Fruit fly (Drosophila melanogaster) whole organism, embryonic: ENCODE results near the gene TotB.
A peak's percentile ranks its signal among the peaks of the same experiment; 100 is the strongest.

Source experiments
- Atf6 ChIP-seq: fragments of 200-800 bp; sonication (Bioruptor generic); IDR thresholded peaks from 2 replicates; pipeline ENCODE4 v1.3.6; 2022; ENCODE audit warnings: missing biosample characterization, missing genetic modification characterization
- CG10979 ChIP-seq: fragments of 200-800 bp; sonication (Bioruptor generic); optimal IDR thresholded peaks from 2 replicates; lab custom pipeline; 2018; ENCODE audit warnings: missing biosample characterization, mild to moderate bottlenecking, missing genetic modification characterization, moderate library complexity
- CG11398 ChIP-seq: fragments of 200-800 bp; sonication (Bioruptor generic); optimal IDR thresholded peaks from 2 replicates; lab custom pipeline; 2016; ENCODE audit warnings: missing biosample characterization, missing genetic modification characterization
- CG12071 ChIP-seq: fragments of 200-800 bp; sonication (Bioruptor generic); optimal IDR thresholded peaks from 3 replicates; lab custom pipeline; 2018; ENCODE audit warnings: missing biosample characterization, mild to moderate bottlenecking, missing genetic modification characterization
- CG14965 ChIP-seq: fragments of 200-800 bp; sonication (Bioruptor generic); optimal IDR thresholded peaks from 2 replicates; lab custom pipeline; 2016; ENCODE audit warnings: missing biosample characterization, missing genetic modification characterization, borderline replicate concordance
- CG15479 ChIP-seq: fragments of 200-800 bp; sonication (Bioruptor generic); optimal IDR thresholded peaks from 3 replicates; lab custom pipeline; 2019; ENCODE audit warnings: missing biosample characterization, mild to moderate bottlenecking, missing genetic modification characterization, moderate library complexity
- CG17802 ChIP-seq: fragments of 200-800 bp; sonication (Bioruptor generic); optimal IDR thresholded peaks from 2 replicates; lab custom pipeline; 2018; ENCODE audit warnings: missing biosample characterization, mild to moderate bottlenecking, missing genetic modification characterization, moderate library complexity
- CG17912 ChIP-seq: fragments of 200-800 bp; sonication (Bioruptor generic); optimal IDR thresholded peaks from 2 replicates; lab custom pipeline; 2018; ENCODE audit warnings: missing biosample characterization, mild to moderate bottlenecking, missing genetic modification characterization
- CG2202 ChIP-seq: fragments of 200-800 bp; sonication (Bioruptor generic); optimal IDR thresholded peaks from 2 replicates; lab custom pipeline; 2018; ENCODE audit warnings: missing biosample characterization, mild to moderate bottlenecking, missing genetic modification characterization
- CG33557 ChIP-seq: fragments of 200-800 bp; sonication (Bioruptor generic); optimal IDR thresholded peaks from 2 replicates; lab custom pipeline; 2019; ENCODE audit warnings: missing biosample characterization, mild to moderate bottlenecking, missing genetic modification characterization, moderate library complexity
- CG6254 ChIP-seq: fragments of 200-800 bp; sonication (Bioruptor generic); optimal IDR thresholded peaks from 3 replicates; lab custom pipeline; 2017; ENCODE audit warnings: mild to moderate bottlenecking, missing biosample characterization, missing genetic modification reagents, missing genetic modification characterization
- CG6765 ChIP-seq: fragments of 200-800 bp; sonication (Bioruptor generic); optimal IDR thresholded peaks from 3 replicates; lab custom pipeline; 2017; ENCODE audit warnings: missing biosample characterization, mild to moderate bottlenecking, missing genetic modification characterization
- CG6813 ChIP-seq: fragments of 200-800 bp; sonication (Bioruptor generic); optimal IDR thresholded peaks from 2 replicates; lab custom pipeline; 2017; ENCODE audit warnings: missing biosample characterization, missing genetic modification characterization, mild to moderate bottlenecking, moderate library complexity, missing genetic modification reagents
- CG7786 ChIP-seq: fragments of 200-800 bp; sonication (Bioruptor generic); optimal IDR thresholded peaks from 2 replicates; lab custom pipeline; 2016; ENCODE audit warnings: missing biosample characterization, missing genetic modification characterization
- CG7839 ChIP-seq: fragments of 200-800 bp; sonication (Bioruptor generic); optimal IDR thresholded peaks from 3 replicates; lab custom pipeline; 2018; ENCODE audit warnings: missing biosample characterization, mild to moderate bottlenecking, missing genetic modification characterization, moderate library complexity
- CG8924 ChIP-seq: fragments of 200-800 bp; optimal IDR thresholded peaks from 3 replicates; lab custom pipeline; 2019; ENCODE audit warnings: missing biosample characterization, mild to moderate bottlenecking, missing genetic modification characterization, moderate library complexity
- CG9876 ChIP-seq: fragments of 200-800 bp; sonication (Bioruptor generic); optimal IDR thresholded peaks from 2 replicates; lab custom pipeline; 2016; ENCODE audit warnings: missing biosample characterization, missing genetic modification characterization
- D ChIP-seq, 2 experiments: fragments of 200-800 bp in 1 of 2; fragments of >200 bp in 1 of 2; sonication (Bioruptor generic) in 1 of 2; optimal IDR thresholded peaks; 2 replicates in 1 of 2; 3 replicates in 1 of 2; lab custom pipeline; 2017; ENCODE audit warnings: mild to moderate bottlenecking in 1 of 2, missing biosample characterization in 1 of 2, missing genetic modification characterization in 1 of 2, missing genetic modification reagents in 1 of 2
- Dbx ChIP-seq: fragments of 200-800 bp; sonication (Bioruptor generic); IDR thresholded peaks from 3 replicates; pipeline ENCODE4 v1.3.6; 2022; ENCODE audit warnings: missing biosample characterization, missing genetic modification characterization
- Dek ChIP-seq: fragments of 200-800 bp; sonication (Bioruptor generic); optimal IDR thresholded peaks from 3 replicates; lab custom pipeline; 2019; ENCODE audit warnings: missing biosample characterization, mild to moderate bottlenecking, missing genetic modification characterization, moderate library complexity
- Dp ChIP-seq: fragments of 200-800 bp; sonication (Bioruptor generic); optimal IDR thresholded peaks from 2 replicates; lab custom pipeline; 2018; ENCODE audit warnings: missing biosample characterization, mild to moderate bottlenecking, missing genetic modification characterization, moderate library complexity
- HmgD ChIP-seq: fragments of 200-800 bp; sonication (Bioruptor generic); optimal IDR thresholded peaks from 3 replicates; lab custom pipeline; 2016; ENCODE audit warnings: missing biosample characterization, missing genetic modification characterization
- Hmr ChIP-seq: fragments of 200-800 bp; sonication (Bioruptor generic); optimal IDR thresholded peaks from 3 replicates; lab custom pipeline; 2017; ENCODE audit warnings: mild to moderate bottlenecking, missing biosample characterization, missing genetic modification reagents, missing genetic modification characterization
- Jarid2 ChIP-seq: fragments of 200-800 bp; sonication (Bioruptor generic); optimal IDR thresholded peaks from 3 replicates; lab custom pipeline; 2017; ENCODE audit warnings: mild to moderate bottlenecking, missing biosample characterization, missing genetic modification reagents, missing genetic modification characterization
- Kr ChIP-seq: fragments of 200-800 bp; sonication (Bioruptor generic); optimal IDR thresholded peaks from 2 replicates; lab custom pipeline; 2017; ENCODE audit warnings: missing biosample characterization, mild to moderate bottlenecking, missing genetic modification characterization
- Meics ChIP-seq: fragments of 200-800 bp; sonication (Bioruptor generic); optimal IDR thresholded peaks from 2 replicates; lab custom pipeline; 2017; ENCODE audit warnings: missing biosample characterization, mild to moderate bottlenecking, missing genetic modification characterization
- Myb ChIP-seq: fragments of 200-800 bp; sonication (Bioruptor generic); optimal IDR thresholded peaks from 2 replicates; lab custom pipeline; 2016; ENCODE audit warnings: missing biosample characterization, missing genetic modification characterization
- NFAT ChIP-seq: fragments of 200-800 bp; sonication (Bioruptor generic); IDR thresholded peaks from 2 replicates; pipeline ENCODE4 v1.3.6; 2022; ENCODE audit warnings: missing biosample characterization, missing genetic modification characterization
- NK7.1 ChIP-seq: fragments of 200-800 bp; sonication (Bioruptor generic); optimal IDR thresholded peaks from 3 replicates; lab custom pipeline; 2016; ENCODE audit warnings: missing biosample characterization, missing genetic modification characterization
- Ravus ChIP-seq: fragments of 200-800 bp; sonication (Bioruptor generic); IDR thresholded peaks from 2 replicates; pipeline ENCODE4 v1.3.6; 2022; ENCODE audit warnings: missing biosample characterization, missing genetic modification characterization
- Sin3A ChIP-seq: fragments of >200 bp; optimal IDR thresholded peaks from 2 replicates; lab custom pipeline; 2018
- Six4 ChIP-seq: fragments of 200-800 bp; sonication (Bioruptor generic); optimal IDR thresholded peaks from 2 replicates; lab custom pipeline; 2016; ENCODE audit warnings: missing biosample characterization, missing genetic modification characterization
- TFAM ChIP-seq: fragments of 200-800 bp; sonication (Bioruptor generic); optimal IDR thresholded peaks from 2 replicates; lab custom pipeline; 2017; ENCODE audit warnings: missing biosample characterization, missing genetic modification characterization, inconsistent platforms
- Vsx1 ChIP-seq: fragments of 200-800 bp; sonication (Bioruptor generic); optimal IDR thresholded peaks from 2 replicates; lab custom pipeline; 2017; ENCODE audit warnings: missing biosample characterization, mild to moderate bottlenecking, missing genetic modification characterization, missing genetic modification reagents
- Xrp1 ChIP-seq: fragments of 200-800 bp; sonication (Bioruptor generic); IDR thresholded peaks from 2 replicates; pipeline ENCODE4 v1.3.6; 2022; ENCODE audit warnings: missing biosample characterization, missing genetic modification characterization
- cato ChIP-seq: fragments of 200-800 bp; sonication (Bioruptor generic); optimal IDR thresholded peaks from 2 replicates; lab custom pipeline; 2016; ENCODE audit warnings: missing biosample characterization, missing genetic modification characterization, borderline replicate concordance
- cg ChIP-seq: fragments of 200-800 bp; sonication (Bioruptor generic); optimal IDR thresholded peaks from 3 replicates; lab custom pipeline; 2019; ENCODE audit warnings: missing biosample characterization, mild to moderate bottlenecking, missing genetic modification characterization, moderate library complexity
- danr ChIP-seq: fragments of 200-800 bp; sonication (Bioruptor generic); IDR thresholded peaks from 2 replicates; pipeline ENCODE4 v1.3.6; 2022; ENCODE audit warnings: missing biosample characterization, missing genetic modification characterization
- dmrt99B ChIP-seq: fragments of 200-800 bp; sonication (Bioruptor generic); optimal IDR thresholded peaks from 2 replicates; lab custom pipeline; 2018; ENCODE audit warnings: missing biosample characterization, mild to moderate bottlenecking, missing genetic modification characterization, moderate library complexity
- dpn ChIP-seq, 2 experiments: fragments of 200-800 bp; sonication (Bioruptor generic); optimal IDR thresholded peaks; 3 replicates each; lab custom pipeline; 2016; ENCODE audit warnings: missing biosample characterization in 2 of 2, missing genetic modification characterization in 2 of 2
- h ChIP-seq: fragments of >200 bp; optimal IDR thresholded peaks from 2 replicates; lab custom pipeline; 2017
- lab ChIP-seq: fragments of 200-800 bp; sonication (Bioruptor generic); optimal IDR thresholded peaks from 3 replicates; lab custom pipeline; 2017; ENCODE audit warnings: missing biosample characterization, missing genetic modification characterization, mild to moderate bottlenecking, moderate library complexity, missing genetic modification reagents
- nmo ChIP-seq: fragments of 200-800 bp; sonication (Bioruptor generic); optimal IDR thresholded peaks from 2 replicates; lab custom pipeline; 2018; ENCODE audit warnings: missing biosample characterization, mild to moderate bottlenecking, missing genetic modification characterization, moderate library complexity
- pita ChIP-seq: fragments of 200-800 bp; sonication (Bioruptor generic); optimal IDR thresholded peaks from 2 replicates; lab custom pipeline; 2017; ENCODE audit warnings: missing biosample characterization, mild to moderate bottlenecking, missing genetic modification characterization
- ranshi ChIP-seq: fragments of 200-800 bp; sonication (Bioruptor generic); IDR thresholded peaks from 2 replicates; pipeline ENCODE4 v1.3.6; 2022; ENCODE audit warnings: missing biosample characterization, missing genetic modification characterization
- sens-2 ChIP-seq: fragments of 200-800 bp; sonication (Bioruptor generic); IDR thresholded peaks from 2 replicates; pipeline ENCODE4 v1.3.6; 2022; ENCODE audit warnings: missing biosample characterization, missing genetic modification characterization
- sr ChIP-seq: fragments of 200-800 bp; sonication (Bioruptor generic); IDR thresholded peaks from 3 replicates; pipeline ENCODE4 v1.3.6; 2022; ENCODE audit warnings: missing biosample characterization, missing genetic modification characterization
- stc ChIP-seq: fragments of 200-800 bp; sonication (Bioruptor generic); IDR thresholded peaks from 2 replicates; pipeline ENCODE4 v1.3.6; 2022; ENCODE audit warnings: missing biosample characterization, missing genetic modification characterization
- trh ChIP-seq: fragments of 200-800 bp; sonication (Bioruptor generic); optimal IDR thresholded peaks from 2 replicates; lab custom pipeline; 2016; ENCODE audit warnings: missing biosample characterization, missing genetic modification characterization

The TotB gene

dm6 chr3R:20832689-20833524 is 40.8 kb upstream of the TotB start, which contains the start of gene Synd (continued):
- TF ChIP-seq CG7839 (no peak), Dbx (GFP tag; lab: Robert Waterston, UW) (no peak), Myb (GFP tag; lab: Kevin White, UChicago) (peak; percentile 23), CG17802 (no peak), CG17912 (GFP tag; lab: Kevin White, UChicago) (no peak), cg (GFP tag; lab: Kevin White, UChicago) (peak; percentile 96), nmo (GFP tag; lab: Kevin White, UChicago) (peak; percentile 56), TFAM (GFP tag; lab: Kevin White, UChicago) (no peak), Dp (peak; percentile 31), Hmr (GFP tag; lab: Kevin White, UChicago) (peak; percentile 38), cato (GFP tag; lab: Kevin White, UChicago) (no peak), trh (no peak), stc (GFP tag; lab: Robert Waterston, UW) (peak; percentile 14; the same call in 1 of the 2 replicates), Ravus (GFP tag; lab: Robert Waterston, UW) (no peak), dmrt99B (tag; lab: Kevin White, UChicago) (no peak), Kr (GFP tag; lab: Kevin White, UChicago) (no peak), dpn (GFP tag; optimal IDR thresholded peaks at IDR 0.05; lab: Kevin White, UChicago) (peak in 1 of 2 experiments; percentile 49), CG6813 (GFP tag; lab: Kevin White, UChicago) (peak; percentile 7), CG11398 (GFP tag; lab: Kevin White, UChicago) (peak; percentile 4), CG15479 (GFP tag; lab: Kevin White, UChicago) (peak; percentile 26), CG14965 (GFP tag; lab: Kevin White, UChicago) (no peak), HmgD (no peak), CG6765 (GFP tag; lab: Kevin White, UChicago) (no peak), ranshi (GFP tag; lab: Robert Waterston, UW) (no peak), NFAT (GFP tag; lab: Robert Waterston, UW) (no peak; the same call in 1 of the 2 replicates), CG9876 (GFP tag; lab: Kevin White, UChicago) (no peak), CG12071 (GFP tag; lab: Kevin White, UChicago) (peak; percentile 18), D (optimal IDR thresholded peaks at IDR 0.05; lab: Kevin White, UChicago) (no peak), D (GFP tag; optimal IDR thresholded peaks at IDR 0.05; lab: Kevin White, UChicago) (peak; percentile 43), Six4 (GFP tag; lab: Kevin White, UChicago) (no peak), Meics (GFP tag; lab: Kevin White, UChicago) (peak; percentile 49), Jarid2 (GFP tag; lab: Kevin White, UChicago) (peak; percentile 83), Dek (tag; lab: Kevin White, UChicago) (no peak), CG7786 (GFP tag; lab: Kevin White, UChicago) (no peak), h (lab: Kevin White, UChicago) (no peak), CG2202 (no peak), NK7.1 (GFP tag; lab: Kevin White, UChicago) (no peak), Atf6 (no peak), Vsx1 (GFP tag; lab: Kevin White, UChicago) (no peak), sens-2 (GFP tag; lab: Robert Waterston, UW) (no peak), CG6254 (GFP tag; lab: Kevin White, UChicago) (no peak), Xrp1 (GFP tag; lab: Robert Waterston, UW) (no peak), Sin3A (lab: Kevin White, UChicago) (peak; percentile 23), lab (GFP tag; lab: Kevin White, UChicago) (peak; percentile 49), CG8924 (tag; lab: Kevin White, UChicago) (peak; percentile 63), pita (no peak), CG10979 (peak; percentile 6), sr (GFP tag; lab: Robert Waterston, UW) (no peak), danr (GFP tag; lab: Robert Waterston, UW) (no peak), CG33557 (peak; percentile 10)
